Worm (Caenorhabditis elegans) whole organism, L1 larva: ENCODE data around the gene C49C3.21.
"Not testable (repeated sequence)": the region's sequence is repeated elsewhere in the genome, so short reads cannot be mapped to it uniquely, and the experiment has no call there.

Experiments used
- C04F5.9 ChIP-seq: sonication (generic microtip); optimal IDR thresholded peaks from 2 replicates; lab custom pipeline; 2016; ENCODE audit warnings: missing genetic modification characterization, missing compliant biosample characterization
- C34B4.2 ChIP-seq: sonication (generic microtip); optimal IDR thresholded peaks from 2 replicates; lab custom pipeline; 2017; ENCODE audit warnings: mild to moderate bottlenecking, missing genetic modification characterization, missing compliant biosample characterization
- F16B12.6 ChIP-seq: fragments of 150-350 bp; optimal IDR thresholded peaks from 2 replicates; lab custom pipeline; 2014; ENCODE audit warnings: missing biosample characterization, missing genetic modification characterization
- blmp-1 ChIP-seq: fragments of 150-350 bp; optimal IDR thresholded peaks from 2 replicates; lab custom pipeline; 2014; ENCODE audit warnings: missing biosample characterization, missing genetic modification characterization
- ceh-8 ChIP-seq: fragments of 200-800 bp; sonication (Bioruptor generic); optimal IDR thresholded peaks from 2 replicates; lab custom pipeline; 2018; ENCODE audit warnings: mild to moderate bottlenecking, missing genetic modification characterization, moderate library complexity, missing compliant biosample characterization
- ceh-82 ChIP-seq, 3 experiments: fragments of 150-350 bp in 1 of 3; sonication (generic microtip) in 2 of 3; optimal IDR thresholded peaks; 2 replicates each; lab custom pipeline; 2014 to 2017; ENCODE audit warnings: missing biosample characterization in 3 of 3, missing genetic modification characterization in 3 of 3
- dpl-1 ChIP-seq, 3 experiments: fragments of 150-350 bp in 2 of 3; sonication (generic microtip) in 1 of 3; optimal IDR thresholded peaks; 2 replicates each; lab custom pipeline; 2014 to 2017; ENCODE audit warnings: missing biosample characterization in 3 of 3, missing genetic modification characterization in 3 of 3, missing genetic modification reagents in 3 of 3
- efl-1 ChIP-seq, 4 experiments: fragments of 150-350 bp; optimal IDR thresholded peaks in 3 of 4; peaks in 1 of 4; 1 replicate in 1 of 4; 2 replicates in 3 of 4; lab custom pipeline; 2014; ENCODE audit warnings: missing biosample characterization in 2 of 4, missing genetic modification characterization in 2 of 4, missing genetic modification reagents in 2 of 4
- elt-2 ChIP-seq: sonication (generic microtip); optimal IDR thresholded peaks from 2 replicates; lab custom pipeline; 2016; ENCODE audit warnings: missing genetic modification characterization, mild to moderate bottlenecking, inconsistent platforms, missing compliant biosample characterization, missing genetic modification reagents
- fkh-8 ChIP-seq: sonication (generic microtip); optimal IDR thresholded peaks from 2 replicates; lab custom pipeline; 2016; ENCODE audit warnings: mild to moderate bottlenecking, missing genetic modification characterization, missing compliant biosample characterization
- grh-1 ChIP-seq: fragments of 200-800 bp; sonication (Bioruptor generic); IDR thresholded peaks from 2 replicates; pipeline ENCODE4 v1.3.6; 2022; ENCODE audit warnings: missing genetic modification reagents, missing genetic modification characterization, missing compliant biosample characterization
- hlh-4 ChIP-seq: sonication (generic microtip); optimal IDR thresholded peaks from 2 replicates; lab custom pipeline; 2016; ENCODE audit warnings: mild to moderate bottlenecking, missing genetic modification characterization, missing compliant biosample characterization
- irx-1 ChIP-seq: sonication (generic microtip); optimal IDR thresholded peaks from 2 replicates; lab custom pipeline; 2016; ENCODE audit warnings: missing genetic modification characterization, missing compliant biosample characterization
- lin-14 ChIP-seq: fragments of 200-800 bp; sonication (Bioruptor generic); optimal IDR thresholded peaks from 2 replicates; lab custom pipeline; 2018; ENCODE audit warnings: mild to moderate bottlenecking, missing genetic modification characterization, moderate library complexity, missing compliant biosample characterization
- lin-15B ChIP-seq: fragments of 150-350 bp; sonication (generic microtip); optimal IDR thresholded peaks from 3 replicates; lab custom pipeline; 2014; ENCODE audit warnings: missing biosample characterization, missing genetic modification characterization
- lin-35 ChIP-seq, 2 experiments: fragments of 150-350 bp; optimal IDR thresholded peaks; 2 replicates each; lab custom pipeline; 2014; ENCODE audit warnings: missing biosample characterization in 2 of 2, missing genetic modification characterization in 2 of 2, missing genetic modification reagents in 2 of 2
- lsy-2 ChIP-seq, 2 experiments: fragments of 150-350 bp; optimal IDR thresholded peaks; 2 replicates each; lab custom pipeline; 2014; ENCODE audit warnings: missing biosample characterization in 2 of 2, missing genetic modification characterization in 2 of 2
- mdl-1 ChIP-seq, 2 experiments: fragments of 150-350 bp; optimal IDR thresholded peaks; 2 replicates each; lab custom pipeline; 2014 to 2017; ENCODE audit warnings: missing biosample characterization in 2 of 2, missing genetic modification characterization in 2 of 2, inconsistent platforms in 1 of 2
- mep-1 ChIP-seq: fragments of 150-350 bp; optimal IDR thresholded peaks from 2 replicates; lab custom pipeline; 2014; ENCODE audit warnings: missing biosample characterization, missing genetic modification characterization
- nhr-11 ChIP-seq: fragments of 150-350 bp; optimal IDR thresholded peaks from 2 replicates; lab custom pipeline; 2014; ENCODE audit warnings: missing biosample characterization, missing genetic modification characterization
- nhr-20 ChIP-seq: sonication (generic microtip); optimal IDR thresholded peaks from 2 replicates; lab custom pipeline; 2016; ENCODE audit warnings: mild to moderate bottlenecking, missing genetic modification characterization, missing compliant biosample characterization
- nhr-237 ChIP-seq: fragments of 150-350 bp; optimal IDR thresholded peaks from 2 replicates; lab custom pipeline; 2014; ENCODE audit warnings: missing biosample characterization, missing genetic modification characterization
- nhr-47 ChIP-seq: sonication (generic microtip); optimal IDR thresholded peaks from 2 replicates; lab custom pipeline; 2016; ENCODE audit warnings: mild to moderate bottlenecking, missing genetic modification characterization, moderate library complexity, missing compliant biosample characterization
- nhr-71 ChIP-seq: sonication (generic microtip); optimal IDR thresholded peaks from 2 replicates; lab custom pipeline; 2016; ENCODE audit warnings: mild to moderate bottlenecking, missing genetic modification characterization, moderate library complexity, missing compliant biosample characterization
- nhr-85 ChIP-seq: sonication (generic microtip); peaks from one replicate; lab custom pipeline; 2016; ENCODE audit warnings: missing genetic modification characterization, inconsistent platforms, missing compliant biosample characterization
- nhr-90 ChIP-seq: sonication (generic microtip); optimal IDR thresholded peaks from 2 replicates; lab custom pipeline; 2016; ENCODE audit warnings: mild to moderate bottlenecking, missing genetic modification characterization, missing compliant biosample characterization; ENCODE audit not compliant: poor library complexity
- pag-3 ChIP-seq: sonication (generic microtip); optimal IDR thresholded peaks from 2 replicates; lab custom pipeline; 2017; ENCODE audit warnings: missing genetic modification characterization, mild to moderate bottlenecking, missing compliant biosample characterization, antibody characterized with exemption, borderline replicate concordance; ENCODE audit not compliant: insufficient read depth
- pax-3 ChIP-seq: fragments of 200-800 bp; sonication (Bioruptor generic); optimal IDR thresholded peaks from 2 replicates; lab custom pipeline; 2018; ENCODE audit warnings: mild to moderate bottlenecking, missing genetic modification characterization, moderate library complexity, missing compliant biosample characterization
- snu-23 ChIP-seq: sonication (generic microtip); optimal IDR thresholded peaks from 2 replicates; lab custom pipeline; 2016; ENCODE audit warnings: missing genetic modification characterization, missing compliant biosample characterization
- tbx-2 ChIP-seq: sonication (generic microtip); optimal IDR thresholded peaks from 2 replicates; lab custom pipeline; 2016; ENCODE audit warnings: missing genetic modification characterization, missing compliant biosample characterization
- unc-98 ChIP-seq: fragments of 200-800 bp; sonication (Bioruptor generic); IDR thresholded peaks from 2 replicates; pipeline ENCODE4 v1.3.6; 2022; ENCODE audit warnings: missing genetic modification characterization, missing compliant biosample characterization

C49C3.21 gene

ce11 chrIV:17301933-17302332 lies 40.8 kb upstream of the C49C3.21 start, which contains the start of gene ifta-2:
Gene ifta-2 (minus strand): TSS chrIV:17302033.
- no peak for TF ChIP-seq hlh-4
- TF ChIP-seq fkh-8 (tag; lab: Kevin White, UChicago): peak; percentile 29

ce11 chrIV:17307223-17307622 lies 35.5 kb upstream of the C49C3.21 start, which contains the start of gene T28F3.8:
Gene T28F3.8 (minus strand): TSS chrIV:17307323.
- not testable (repeated sequence) for TF ChIP-seq fkh-8, blmp-1, tbx-2 (tag; lab: Kevin White, UChicago)

ce11 chrIV:17308211-17308610 lies 34.6 kb upstream of the C49C3.21 start, which contains the start of gene T28F3.9:
Gene T28F3.9 (plus strand): TSS chrIV:17308511.
- TF ChIP-seq nhr-11 (tag; lab: Kevin White, UChicago) (no peak), efl-1 (optimal IDR thresholded peaks at IDR 0.05; lab: Kevin White, UChicago) (no peak), efl-1 (GFP tag; optimal IDR thresholded peaks at IDR 0.05 in 1 of 2; lab: Kevin White, UChicago) (peak in 1 of 2 experiments; percentile 35)

- TF ChIP-seq ceh-8 (GFP tag; lab: Kevin White, UChicago) (no peak), nhr-85 (no peak), nhr-237 (tag; lab: Kevin White, UChicago) (no peak), nhr-20 (no peak), C04F5.9 (no peak), dpl-1 (GFP tag; optimal IDR thresholded peaks at IDR 0.05; lab: Kevin White, UChicago) (no peak), grh-1 (GFP tag; lab: Robert Waterston, UW) (no peak), mdl-1 (tag; optimal IDR thresholded peaks at IDR 0.05; lab: Kevin White, UChicago) (no peak)
Measured at ce11 chrIV:17311842-17312241, 30.9 kb upstream of the C49C3.21 start, which contains the start of gene snf-9. Gene snf-9 (plus strand): TSS chrIV:17312142.

DNA sequence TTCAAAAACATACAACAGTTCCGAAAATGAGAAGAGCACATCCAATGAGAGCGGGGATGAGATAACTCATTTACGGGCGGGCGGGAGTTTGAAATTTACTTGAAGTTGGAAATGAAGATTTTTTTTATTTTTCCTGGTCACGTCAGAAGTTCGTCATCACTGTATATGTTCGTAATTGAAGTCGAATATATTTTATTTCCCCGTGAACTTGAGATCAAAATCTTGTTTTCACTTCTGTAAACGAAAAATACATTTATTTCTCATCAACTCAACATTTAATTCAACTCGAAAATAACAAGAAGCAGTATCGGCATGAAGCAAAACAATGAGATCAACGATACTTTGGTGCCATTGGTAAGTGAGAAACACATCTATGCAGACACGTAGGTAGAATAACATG lies 26.4 kb upstream of the C49C3.21 start, which contains the start of gene C49C3.20:
TSS of gene C49C3.20 (minus strand) at position 101 of the 400 bp plus-strand sequence.
- TF ChIP-seq nhr-90 (tag; lab: Kevin White, UChicago) (no peak), irx-1 (tag; lab: Kevin White, UChicago) (no peak), pag-3 (no peak)
- TF ChIP-seq, all 84 proteins: peak for 0

- no peak for TF ChIP-seq nhr-237 (tag; lab: Kevin White, UChicago)
- TF ChIP-seq F16B12.6: no peak
- TF ChIP-seq lin-35 (GFP tag; optimal IDR thresholded peaks at IDR 0.05; lab: Kevin White, UChicago): peak in 1 of 2 experiments; percentile 4
- TF ChIP-seq elt-2 (tag; lab: Kevin White, UChicago): peak; percentile 52
- TF ChIP-seq fkh-8 (tag; lab: Kevin White, UChicago): no peak
Measured at ce11 chrIV:17320445-17320844, 22.3 kb upstream of the C49C3.21 start, which contains the start of gene C49C3.4. Gene C49C3.4 (plus strand): TSS chrIV:17320795.

- TF ChIP-seq C04F5.9: no peak
- TF ChIP-seq efl-1 (optimal IDR thresholded peaks at IDR 0.05; lab: Kevin White, UChicago): peak; percentile 1 to 12
- peak in 1 of 2 experiments; percentile 61 for TF ChIP-seq efl-1 (GFP tag; optimal IDR thresholded peaks at IDR 0.05 in 1 of 2; lab: Kevin White, UChicago)
- TF ChIP-seq C34B4.2 (tag; lab: Kevin White, UChicago): no peak
- TF ChIP-seq blmp-1 (tag; lab: Kevin White, UChicago): peak; percentile 51
- peak in 1 of 3 experiments; percentile 4 for TF ChIP-seq dpl-1 (GFP tag; optimal IDR thresholded peaks at IDR 0.05; lab: Kevin White, UChicago)
- TF ChIP-seq lsy-2 (tag; optimal IDR thresholded peaks at IDR 0.05; lab: Kevin White, UChicago): peak in 1 of 2 experiments; percentile 30
Measured at ce11 chrIV:17328834-17329233, 13.9 kb upstream of the C49C3.21 start, which contains the start of gene ceh-88. Gene ceh-88 (plus strand): TSS chrIV:17329188.

ce11 chrIV:17331100-17331577 lies 11.6 kb upstream of the C49C3.21 start, which contains the start of gene C49C3.6:
Gene C49C3.6 (plus strand): TSS chrIV:17331527.
- TF ChIP-seq lin-14 (GFP tag; lab: Kevin White, UChicago) (peak; percentile 18), ceh-82 (tag; optimal IDR thresholded peaks at IDR 0.05; lab: Kevin White, UChicago) (peak in 1 of 3 experiments; percentile 10), dpl-1 (GFP tag; optimal IDR thresholded peaks at IDR 0.05; lab: Kevin White, UChicago) (peak in 2 of 3 experiments; percentile 19 to 34), pax-3 (tag; lab: Kevin White, UChicago) (no peak), nhr-71 (tag; lab: Kevin White, UChicago) (peak; percentile 28), efl-1 (optimal IDR thresholded peaks at IDR 0.05; lab: Kevin White, UChicago) (peak; percentile 43 to 45), efl-1 (GFP tag; optimal IDR thresholded peaks at IDR 0.05 in 1 of 2; lab: Kevin White, UChicago) (peak; percentile 18 to 91), mep-1 (tag; lab: Kevin White, UChicago) (peak; percentile 37), lsy-2 (tag; optimal IDR thresholded peaks at IDR 0.05; lab: Kevin White, UChicago) (peak; percentile 6 to 56), lin-15B (tag; lab: Kevin White, UChicago) (peak; percentile 7), snu-23 (GFP tag; lab: Kevin White, UChicago) (peak; percentile 24), unc-98 (no peak), lin-35 (GFP tag; optimal IDR thresholded peaks at IDR 0.05; lab: Kevin White, UChicago) (peak in 1 of 2 experiments; percentile 27), nhr-47 (tag; lab: Kevin White, UChicago) (peak; percentile 0), blmp-1 (tag; lab: Kevin White, UChicago) (peak; percentile 65), nhr-20 (no peak)
